Fruit fly (Drosophila melanogaster): ENCODE data around the gene Tango6.
A peak's percentile ranks its signal among the peaks of the same experiment; 100 is the strongest.

The Tango6 gene

dm6 chr2L:18982826-18983758, 14.3 kb downstream of the Tango6 start (continued):
- TF ChIP-seq Eip74EF (GFP tag; optimal IDR thresholded peaks at IDR 0.05) (no peak), CG43689 (GFP tag; IDR thresholded peaks at IDR 0.05) (no peak), Bgb (GFP tag; IDR thresholded peaks at IDR 0.05; ENCODE audit: partially characterized antibody) (no peak), usp (GFP tag; optimal IDR thresholded peaks at IDR 0.05) (no peak), hbn (GFP tag; IDR thresholded peaks at IDR 0.05; ENCODE audit: partially characterized antibody) (no peak), CG6854 (GFP tag; optimal IDR thresholded peaks at IDR 0.05) (no peak), NFAT (GFP tag; IDR thresholded peaks at IDR 0.05) (no peak)

dm6 chr2L:18984158-18984557, 15.3 kb downstream of the Tango6 start:
- TF ChIP-seq CG17802 (tag; optimal IDR thresholded peaks at IDR 0.05) (no peak), crc (GFP tag; optimal IDR thresholded peaks at IDR 0.05) (no peak), nom (GFP tag; optimal IDR thresholded peaks at IDR 0.05) (peak; percentile 24), sens (GFP tag) (peak; percentile 65), Ets65A (GFP tag) (peak; percentile 20), salm (tag; optimal IDR thresholded peaks at IDR 0.05) (no peak)

- no peak for TF ChIP-seq prd (optimal IDR thresholded peaks at IDR 0.05)
- TF ChIP-seq prd (GFP tag; IDR thresholded peaks at IDR 0.05): no peak
- no peak for TF ChIP-seq CG15514 (GFP tag; optimal IDR thresholded peaks at IDR 0.05)
- TF ChIP-seq GATAe (GFP tag; conservative IDR thresholded peaks at IDR 0.05): no peak
- no peak for TF ChIP-seq hkb (optimal IDR thresholded peaks at IDR 0.05)
- 0 out of 2 replicates have a peak, but pooled peaks have one; percentile 13 for TF ChIP-seq hkb (GFP tag; IDR thresholded peaks at IDR 0.05)
- peak in 1 of 2 experiments; percentile 97 for TF ChIP-seq Pdp1 (GFP tag; optimal IDR thresholded peaks at IDR 0.05)
- TF ChIP-seq sd (tag; optimal IDR thresholded peaks at IDR 0.05): peak; percentile 42
- TF ChIP-seq sug (tag; optimal IDR thresholded peaks at IDR 0.05): peak; percentile 62
- TF ChIP-seq cg (GFP tag; optimal IDR thresholded peaks at IDR 0.05): no peak
- no peak for TF ChIP-seq Dp (GFP tag; optimal IDR thresholded peaks at IDR 0.05)
- no peak for TF ChIP-seq az2 (GFP tag; optimal IDR thresholded peaks at IDR 0.05)
- TF ChIP-seq ttk (GFP tag; IDR thresholded peaks at IDR 0.05): no peak
- TF ChIP-seq sim (GFP tag; IDR thresholded peaks at IDR 0.05): no peak
- TF ChIP-seq grau (tag; optimal IDR thresholded peaks at IDR 0.05): peak; percentile 71
- TF ChIP-seq row (GFP tag; IDR thresholded peaks at IDR 0.05): 0 out of 3 replicates have a peak, but pooled peaks have one; percentile 14
- TF ChIP-seq Fer3 (tag; optimal IDR thresholded peaks at IDR 0.05): no peak
- no peak for TF ChIP-seq CG17361 (GFP tag; IDR thresholded peaks at IDR 0.05)
- no peak for TF ChIP-seq Poxn (GFP tag; IDR thresholded peaks at IDR 0.05)
- TF ChIP-seq CG13894 (tag; optimal IDR thresholded peaks at IDR 0.05): no peak
- TF ChIP-seq Rfx (GFP tag; IDR thresholded peaks at IDR 0.05): no peak
- 0 out of 3 replicates have a peak, but pooled peaks have one; percentile 24 for TF ChIP-seq ken (GFP tag; IDR thresholded peaks at IDR 0.05)
- peak; percentile 90 for TF ChIP-seq exex (tag; optimal IDR thresholded peaks at IDR 0.05)
- TF ChIP-seq CG14050 (GFP tag; IDR thresholded peaks at IDR 0.05): no peak
- TF ChIP-seq CG14860 (GFP tag; IDR thresholded peaks at IDR 0.05; ENCODE audit: partially characterized antibody): no peak
- TF ChIP-seq CG18599 (GFP tag; optimal IDR thresholded peaks at IDR 0.05): peak; percentile 28
- peak; percentile 49; the same call in 1 of the 3 replicates for TF ChIP-seq CG2199 (GFP tag; IDR thresholded peaks at IDR 0.05)
- TF ChIP-seq CG10274 (GFP tag; optimal IDR thresholded peaks at IDR 0.05): no peak
- TF ChIP-seq Eip74EF (GFP tag; optimal IDR thresholded peaks at IDR 0.05): no peak
- TF ChIP-seq CG2678 (tag; optimal IDR thresholded peaks at IDR 0.05): peak; percentile 16
- no peak for TF ChIP-seq ham (GFP tag; IDR thresholded peaks at IDR 0.05)
- no peak for TF ChIP-seq usp (GFP tag; optimal IDR thresholded peaks at IDR 0.05)
These were observed 16.6 kb downstream of the Tango6 start for dm6 chr2L:18985201-18986124.
